Worm (Caenorhabditis elegans) whole organism, L4 larva: ENCODE results near the gene F40G9.19.

ENCODE experiments used
- F49E8.2 ChIP-seq: sonication (generic microtip); optimal IDR thresholded peaks from 2 replicates; lab custom pipeline; 2016; ENCODE audit warnings: missing compliant biosample characterization, mild to moderate bottlenecking, missing genetic modification characterization, borderline replicate concordance
- R02D3.7 ChIP-seq: fragments of 150-350 bp; sonication (generic microtip); optimal IDR thresholded peaks from 3 replicates; lab custom pipeline; 2014; ENCODE audit warnings: missing biosample characterization, missing genetic modification characterization
- T20F7.1 ChIP-seq: fragments of 200-800 bp; sonication (Bioruptor generic); optimal IDR thresholded peaks from 2 replicates; lab custom pipeline; 2018; ENCODE audit warnings: mild to moderate bottlenecking, missing genetic modification characterization, missing compliant biosample characterization
- Y75B8A.6 ChIP-seq: fragments of 200-800 bp; sonication (Bioruptor generic); IDR thresholded peaks from 2 replicates; pipeline ENCODE4 v1.3.6; 2022; ENCODE audit warnings: missing genetic modification reagents, missing genetic modification characterization, missing compliant biosample characterization
- aha-1 ChIP-seq: fragments of 150-350 bp; peaks from one replicate; lab custom pipeline; 2014; ENCODE audit warnings: missing biosample characterization, missing genetic modification characterization
- ama-1 ChIP-seq: fragments of 150-350 bp; optimal IDR thresholded peaks from 2 replicates; lab custom pipeline; 2014; ENCODE audit warnings: inconsistent platforms, mixed read lengths
- arid-1 ChIP-seq: fragments of 200-800 bp; sonication (Bioruptor generic); conservative IDR thresholded peaks from 2 replicates; pipeline ENCODE4 v1.3.6; 2022; ENCODE audit warnings: missing genetic modification reagents, missing genetic modification characterization, missing compliant biosample characterization
- attf-4 ChIP-seq: sonication (generic microtip); optimal IDR thresholded peaks from 3 replicates; lab custom pipeline; 2017; ENCODE audit warnings: missing biosample characterization, missing genetic modification characterization
- ceh-28 ChIP-seq: fragments of 150-350 bp; optimal IDR thresholded peaks from 2 replicates; lab custom pipeline; 2014; ENCODE audit warnings: missing biosample characterization, missing genetic modification reagents, missing genetic modification characterization
- ceh-32 ChIP-seq: sonication (generic microtip); optimal IDR thresholded peaks from 2 replicates; lab custom pipeline; 2016; ENCODE audit warnings: mild to moderate bottlenecking, missing genetic modification characterization, missing compliant biosample characterization; ENCODE audit not compliant: poor library complexity
- cey-2 ChIP-seq: sonication (generic microtip); optimal IDR thresholded peaks from 3 replicates; lab custom pipeline; 2017; ENCODE audit warnings: missing genetic modification characterization, mild to moderate bottlenecking, missing compliant biosample characterization, antibody characterized with exemption, borderline replicate concordance; ENCODE audit not compliant: insufficient read depth
- dmd-6 ChIP-seq: fragments of 200-800 bp; sonication (Bioruptor generic); IDR thresholded peaks from 2 replicates; pipeline ENCODE4 v1.3.6; 2022; ENCODE audit warnings: missing genetic modification reagents, missing genetic modification characterization, missing compliant biosample characterization
- dmd-8 ChIP-seq: fragments of 200-800 bp; sonication (Bioruptor generic); IDR thresholded peaks from 2 replicates; pipeline ENCODE4 v1.3.6; 2022; ENCODE audit warnings: missing genetic modification characterization, missing compliant biosample characterization
- dve-1 ChIP-seq: sonication (generic microtip); optimal IDR thresholded peaks from 2 replicates; lab custom pipeline; 2017; ENCODE audit warnings: antibody characterized with exemption, mild to moderate bottlenecking, missing genetic modification characterization, missing compliant biosample characterization; ENCODE audit not compliant: insufficient read depth
- egl-43 ChIP-seq: fragments of 200-800 bp; sonication (Bioruptor generic); IDR thresholded peaks from 2 replicates; pipeline ENCODE4 v1.3.6; 2022; ENCODE audit warnings: missing genetic modification reagents, missing genetic modification characterization, missing compliant biosample characterization
- hlh-11 ChIP-seq: fragments of 200-800 bp; sonication (Bioruptor generic); optimal IDR thresholded peaks from 2 replicates; lab custom pipeline; 2018; ENCODE audit warnings: mild to moderate bottlenecking, missing genetic modification characterization, missing compliant biosample characterization
- lim-7 ChIP-seq: fragments of 200-800 bp; sonication (Bioruptor generic); IDR thresholded peaks from 2 replicates; pipeline ENCODE4 v1.3.6; 2022; ENCODE audit warnings: missing genetic modification characterization, missing compliant biosample characterization
- lin-1 ChIP-seq: fragments of 200-800 bp; sonication (Bioruptor generic); IDR thresholded peaks from 2 replicates; pipeline ENCODE4 v1.3.6; 2022; ENCODE audit warnings: missing genetic modification reagents, missing genetic modification characterization, missing compliant biosample characterization
- lin-15B ChIP-seq: fragments of 150-350 bp; sonication (generic microtip); optimal IDR thresholded peaks from 3 replicates; lab custom pipeline; 2014; ENCODE audit warnings: missing biosample characterization, missing genetic modification characterization
- lin-29 ChIP-seq: fragments of 200-800 bp; sonication (Bioruptor generic); IDR thresholded peaks from 2 replicates; pipeline ENCODE4 v1.3.6; 2022; ENCODE audit warnings: missing genetic modification reagents, missing genetic modification characterization, missing compliant biosample characterization
- lir-3 ChIP-seq: sonication (generic microtip); optimal IDR thresholded peaks from 2 replicates; lab custom pipeline; 2016; ENCODE audit warnings: mild to moderate bottlenecking, missing genetic modification characterization, missing compliant biosample characterization
- madf-5 ChIP-seq, 2 experiments: fragments of 200-800 bp; sonication (Bioruptor generic); IDR thresholded peaks; 2 replicates each; pipeline ENCODE4 v1.3.6; 2022; ENCODE audit warnings: missing compliant biosample characterization in 2 of 2, missing genetic modification characterization in 2 of 2
- mdt-29 ChIP-seq: fragments of 200-800 bp; sonication (Bioruptor generic); IDR thresholded peaks from 2 replicates; pipeline ENCODE4 v1.3.6; 2022; ENCODE audit warnings: missing genetic modification reagents, missing genetic modification characterization, missing compliant biosample characterization
- mep-1 ChIP-seq: fragments of 150-350 bp; sonication (generic microtip); optimal IDR thresholded peaks from 3 replicates; lab custom pipeline; 2014; ENCODE audit warnings: missing biosample characterization, missing genetic modification characterization
- mxl-2 ChIP-seq: fragments of 200-800 bp; sonication (Bioruptor generic); conservative IDR thresholded peaks from 2 replicates; pipeline ENCODE4 v1.3.6; 2022; ENCODE audit warnings: missing genetic modification reagents, missing genetic modification characterization, missing compliant biosample characterization
- mxl-3 ChIP-seq: fragments of 200-800 bp; sonication (Bioruptor generic); optimal IDR thresholded peaks from 2 replicates; lab custom pipeline; 2018; ENCODE audit warnings: mild to moderate bottlenecking, missing genetic modification characterization, missing compliant biosample characterization
- nhr-102 ChIP-seq: sonication (generic microtip); optimal IDR thresholded peaks from 2 replicates; lab custom pipeline; 2016; ENCODE audit warnings: mild to moderate bottlenecking, missing genetic modification characterization, moderate library complexity, missing compliant biosample characterization
- nhr-111 ChIP-seq: fragments of 200-800 bp; sonication (Bioruptor generic); optimal IDR thresholded peaks from 2 replicates; lab custom pipeline; 2018; ENCODE audit warnings: mild to moderate bottlenecking, missing genetic modification characterization, missing compliant biosample characterization
- nhr-41 ChIP-seq: fragments of 200-800 bp; sonication (Bioruptor generic); IDR thresholded peaks from 2 replicates; pipeline ENCODE4 v1.3.6; 2022; ENCODE audit warnings: missing genetic modification reagents, missing genetic modification characterization, missing compliant biosample characterization
- nhr-6 ChIP-seq: fragments of 150-350 bp; optimal IDR thresholded peaks from 2 replicates; lab custom pipeline; 2014; ENCODE audit warnings: missing biosample characterization, missing genetic modification characterization
- pqm-1 ChIP-seq: sonication (generic microtip); optimal IDR thresholded peaks from 2 replicates; lab custom pipeline; 2017; ENCODE audit warnings: missing biosample characterization, missing genetic modification characterization
- skn-1 ChIP-seq: fragments of 150-350 bp; optimal IDR thresholded peaks from 2 replicates; lab custom pipeline; 2014; ENCODE audit warnings: missing biosample characterization, missing genetic modification characterization
- snpc-4 ChIP-seq: fragments of 150-350 bp; optimal IDR thresholded peaks from 2 replicates; lab custom pipeline; 2014; ENCODE audit warnings: missing biosample characterization, missing genetic modification characterization
- unc-62 ChIP-seq, 3 experiments: fragments of 150-350 bp in 1 of 3; sonication (generic microtip); optimal IDR thresholded peaks in 2 of 3; peaks in 1 of 3; 1 replicate in 1 of 3; 2 replicates in 2 of 3; lab custom pipeline; 2014 to 2017; ENCODE audit warnings: missing biosample characterization in 3 of 3, missing genetic modification characterization in 3 of 3, missing genetic modification reagents in 3 of 3, missing genotype in 1 of 3
- vab-7 ChIP-seq: fragments of 200-800 bp; sonication (Bioruptor generic); IDR thresholded peaks from 2 replicates; pipeline ENCODE4 v1.3.6; 2022; ENCODE audit warnings: missing genetic modification reagents, missing genetic modification characterization, missing compliant biosample characterization
- zfp-3 ChIP-seq: fragments of 200-800 bp; sonication (Bioruptor generic); conservative IDR thresholded peaks from 2 replicates; pipeline ENCODE4 v1.3.6; 2022; ENCODE audit warnings: missing genetic modification reagents, missing genetic modification characterization, missing compliant biosample characterization
- ztf-11 ChIP-seq: fragments of 150-350 bp; optimal IDR thresholded peaks from 2 replicates; lab custom pipeline; 2014; ENCODE audit warnings: missing biosample characterization, missing genetic modification characterization
- ztf-7 ChIP-seq: fragments of 150-350 bp; optimal IDR thresholded peaks from 2 replicates; lab custom pipeline; 2014; ENCODE audit warnings: missing biosample characterization, missing genetic modification characterization

F40G9.19 gene

ce11 chrIII:194160-194559 is 20.6 kb downstream of the F40G9.19 start, which contains the start of gene F40G9.17:
Gene F40G9.17 (plus strand): TSS chrIII:194460.
- no peak for TF ChIP-seq skn-1 (tag; lab: Kevin White, UChicago)
- TF ChIP-seq mxl-2 (GFP tag; lab: Robert Waterston, UW): no peak
- no peak for TF ChIP-seq cey-2

DNA sequence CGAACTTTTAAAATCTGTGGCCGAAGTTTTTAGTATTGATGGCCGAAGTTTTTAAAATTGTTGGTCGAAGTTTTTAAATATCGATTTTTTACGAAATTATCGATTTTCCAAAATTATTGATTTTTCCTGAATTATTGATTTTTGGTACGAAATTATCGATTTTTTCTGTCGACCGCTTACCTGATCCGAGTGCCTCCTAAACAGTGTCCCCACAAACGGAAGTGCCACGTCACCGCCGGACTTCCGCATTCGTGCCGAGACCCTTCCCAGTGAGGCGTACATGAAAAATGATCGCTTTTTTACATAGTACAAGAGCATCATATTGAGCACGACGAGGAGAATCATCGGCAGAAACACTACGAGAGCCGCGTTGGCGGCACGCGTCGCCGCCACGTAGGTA is 30.4 kb downstream of the F40G9.19 start:
- no peak for TF ChIP-seq nhr-6 (tag; lab: Kevin White, UChicago)
- peak; percentile 98 for TF ChIP-seq ceh-28 (tag; lab: Kevin White, UChicago)
- TF ChIP-seq dmd-8: no peak
- no peak for TF ChIP-seq ceh-32
- TF ChIP-seq madf-5 (GFP tag; IDR thresholded peaks at IDR 0.05; lab: Robert Waterston, UW): no peak
- no peak for TF ChIP-seq mxl-3 (GFP tag; lab: Kevin White, UChicago)
- no peak for TF ChIP-seq dve-1 (tag; lab: Kevin White, UChicago)
- no peak for TF ChIP-seq mdt-29 (GFP tag; lab: Robert Waterston, UW)
- TF ChIP-seq mxl-2 (GFP tag; lab: Robert Waterston, UW): no peak
- TF ChIP-seq egl-43 (GFP tag; lab: Robert Waterston, UW): no peak
- no peak for TF ChIP-seq lin-1 (GFP tag; lab: Robert Waterston, UW)
- TF ChIP-seq unc-62 (GFP tag; optimal IDR thresholded peaks at IDR 0.05 in 1 of 2; lab: Kevin White, UChicago): peak in 1 of 2 experiments; percentile 53
- no peak for TF ChIP-seq unc-62 (tag; optimal IDR thresholded peaks at IDR 0.05; lab: Kevin White, UChicago)
- TF ChIP-seq lir-3 (tag; lab: Kevin White, UChicago): no peak
- no peak for TF ChIP-seq zfp-3 (GFP tag; lab: Robert Waterston, UW)
- TF ChIP-seq lin-29: no peak

ce11 chrIII:207023-207422 is 33.4 kb downstream of the F40G9.19 start, which contains the start of gene W10C4.1:
Gene W10C4.1 (minus strand): TSS chrIII:207123.
- TF ChIP-seq lir-3 (tag; lab: Kevin White, UChicago): no peak
- TF ChIP-seq F49E8.2 (tag; lab: Kevin White, UChicago): no peak
- no peak for TF ChIP-seq mep-1 (tag; lab: Kevin White, UChicago)
- no peak for TF ChIP-seq pqm-1
- TF ChIP-seq lin-15B (tag; lab: Kevin White, UChicago): no peak
- no peak for TF ChIP-seq Y75B8A.6 (GFP tag; lab: Robert Waterston, UW)
- TF ChIP-seq R02D3.7 (tag; lab: Kevin White, UChicago): no peak
- no peak for TF ChIP-seq ama-1 (lab: Kevin White, UChicago)
- TF ChIP-seq vab-7 (GFP tag; lab: Robert Waterston, UW): no peak
- no peak for TF ChIP-seq snpc-4 (tag; lab: Kevin White, UChicago)
- no peak for TF ChIP-seq nhr-102 (tag; lab: Kevin White, UChicago)
- TF ChIP-seq T20F7.1: no peak
- no peak for TF ChIP-seq ceh-32
- TF ChIP-seq ztf-7 (tag; lab: Kevin White, UChicago): no peak
- TF ChIP-seq attf-4: no peak
- TF ChIP-seq ztf-11 (tag; lab: Kevin White, UChicago): no peak
- no peak for TF ChIP-seq hlh-11

DNA sequence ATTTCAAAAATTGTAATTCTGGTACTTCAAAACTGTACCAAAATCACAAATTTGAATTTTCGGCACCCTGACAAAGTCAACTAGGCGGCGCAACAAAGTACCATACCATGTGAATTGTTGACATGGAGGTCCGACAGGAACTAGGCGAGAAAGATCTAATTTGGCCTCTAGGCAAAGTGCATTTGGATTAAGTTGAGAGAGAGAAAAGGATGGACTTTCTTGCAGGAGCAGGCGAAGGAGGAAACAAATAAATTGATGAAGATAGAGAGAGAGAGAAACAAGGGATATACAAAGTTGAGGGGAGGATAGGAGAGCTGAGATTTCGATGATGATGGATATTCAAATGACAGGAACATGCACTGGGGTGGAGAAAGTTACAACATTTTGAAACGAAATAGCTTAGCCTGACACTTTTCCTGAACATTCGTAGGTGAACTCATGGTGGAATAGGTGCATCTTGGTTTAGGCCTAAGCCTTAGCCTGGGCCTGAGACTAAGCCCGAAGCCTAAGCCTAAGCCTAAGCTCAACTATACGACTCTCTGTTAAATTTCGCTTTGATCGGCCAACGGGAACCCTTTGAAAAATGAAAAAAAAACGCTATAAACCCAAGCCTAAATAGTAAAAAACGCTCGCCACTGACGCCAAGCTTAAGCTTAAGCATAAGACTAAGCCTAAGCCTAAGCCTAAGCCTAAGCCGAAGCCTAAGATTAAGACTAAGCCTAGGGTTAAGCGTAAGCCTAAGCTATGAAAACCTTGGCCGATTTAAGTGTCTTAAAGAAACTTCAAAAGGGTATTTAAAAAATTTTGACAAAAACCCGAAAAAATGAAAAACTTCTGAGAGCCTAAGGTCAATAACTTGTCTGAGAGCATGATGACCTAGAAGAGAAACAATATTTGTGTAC is 35.4 kb downstream of the F40G9.19 start:
- no peak for TF ChIP-seq arid-1 (GFP tag; lab: Robert Waterston, UW)
- no peak for TF ChIP-seq dmd-6
- TF ChIP-seq aha-1 (tag; lab: Kevin White, UChicago): peak; percentile 94
- TF ChIP-seq nhr-41: no peak
- no peak for TF ChIP-seq nhr-111 (GFP tag; lab: Kevin White, UChicago)
- TF ChIP-seq lim-7 (GFP tag; lab: Robert Waterston, UW): no peak
